Worm (Caenorhabditis elegans) whole organism, midembryonic: ENCODE measurements around the gene C29F7.3.
A peak's percentile ranks its signal among the peaks of the same experiment; 100 is the strongest.

ENCODE experiments used
- T22C8.4 ChIP-seq: fragments of 200-800 bp; sonication (Bioruptor generic); IDR thresholded peaks from 2 replicates; pipeline ENCODE4 v1.3.6; 2022; ENCODE audit warnings: missing genetic modification characterization, missing compliant biosample characterization
- cog-1 ChIP-seq: sonication (generic microtip); optimal IDR thresholded peaks from 2 replicates; lab custom pipeline; 2016; ENCODE audit warnings: missing genetic modification characterization, missing compliant biosample characterization
- flt-1 ChIP-seq: fragments of 200-800 bp; sonication (Bioruptor generic); IDR thresholded peaks from 2 replicates; pipeline ENCODE4 v1.3.6; 2022; ENCODE audit warnings: missing genetic modification characterization, missing compliant biosample characterization
- klf-2 ChIP-seq: fragments of 200-800 bp; sonication (Bioruptor generic); conservative IDR thresholded peaks from 2 replicates; pipeline ENCODE4 v1.3.6; 2022; ENCODE audit warnings: missing genetic modification reagents, missing genetic modification characterization, missing compliant biosample characterization
- med-1 ChIP-seq: sonication (generic microtip); optimal IDR thresholded peaks from 2 replicates; lab custom pipeline; 2017; ENCODE audit warnings: missing genetic modification characterization, mild to moderate bottlenecking, missing compliant biosample characterization, antibody characterized with exemption, missing genetic modification reagents; ENCODE audit not compliant: insufficient read depth
- ref-1 ChIP-seq: fragments of 200-800 bp; sonication (Bioruptor generic); conservative IDR thresholded peaks from 2 replicates; pipeline ENCODE4 v1.3.6; 2022; ENCODE audit warnings: missing genetic modification reagents, missing genetic modification characterization, missing compliant biosample characterization
- tab-1 ChIP-seq: fragments of 200-800 bp; sonication (Bioruptor generic); IDR thresholded peaks from 2 replicates; pipeline ENCODE4 v1.3.6; 2022; ENCODE audit warnings: missing genetic modification characterization, missing compliant biosample characterization
- ztf-23 ChIP-seq: fragments of 200-800 bp; sonication (Bioruptor generic); IDR thresholded peaks from 2 replicates; pipeline ENCODE4 v1.3.6; 2022; ENCODE audit warnings: missing genetic modification reagents, missing genetic modification characterization, missing compliant biosample characterization
- ztf-29 ChIP-seq: fragments of 200-800 bp; sonication (Bioruptor generic); IDR thresholded peaks from 2 replicates; pipeline ENCODE4 v1.3.6; 2022; ENCODE audit warnings: missing genetic modification reagents, missing genetic modification characterization, missing compliant biosample characterization

Gene C29F7.3

DNA sequence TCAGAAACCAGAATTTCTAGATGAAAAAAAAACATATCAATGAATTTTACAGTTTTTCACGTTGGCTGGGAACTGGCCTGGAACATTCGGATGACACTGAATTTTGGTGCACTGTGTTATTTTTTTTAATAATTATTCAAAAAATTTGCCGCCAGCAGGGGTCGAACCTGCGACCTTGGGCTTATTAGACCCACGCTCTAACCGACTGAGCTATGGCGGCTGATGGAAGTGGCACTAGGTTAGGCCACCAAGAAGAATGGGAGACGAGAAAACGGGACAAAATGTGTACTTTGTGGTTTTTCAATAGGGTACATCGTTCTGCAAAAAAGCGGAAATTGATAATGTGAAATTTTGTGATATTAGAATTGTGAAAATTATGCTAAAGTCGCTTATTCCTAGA, 4.8 kb downstream of the C29F7.3 start:
- no peak for TF ChIP-seq T22C8.4 (GFP tag; lab: Robert Waterston, UW)
- TF ChIP-seq ztf-29 = peak; percentile 84
- TF ChIP-seq cog-1 = peak; percentile 17
- peak; percentile 60 for TF ChIP-seq flt-1 (GFP tag; lab: Robert Waterston, UW)
- peak; percentile 86 for TF ChIP-seq tab-1
- peak; percentile 65; the same call in 1 of the 2 replicates for TF ChIP-seq ztf-23
- peak; percentile 77 for TF ChIP-seq klf-2 (GFP tag; lab: Robert Waterston, UW)
- TF ChIP-seq ref-1 (GFP tag; lab: Robert Waterston, UW) = no peak; the same call in 1 of the 2 replicates
- TF ChIP-seq med-1 (GFP tag; lab: Kevin White, UChicago) = no peak

- TF ChIP-seq med-1 (GFP tag; lab: Kevin White, UChicago) (no peak), flt-1 (GFP tag; lab: Robert Waterston, UW) (no peak), cog-1 (no peak), ztf-23 (no peak), klf-2 (GFP tag; lab: Robert Waterston, UW) (no peak), ztf-29 (no peak), T22C8.4 (GFP tag; lab: Robert Waterston, UW) (no peak), tab-1 (no peak), ref-1 (GFP tag; lab: Robert Waterston, UW) (no peak)
Measured at ce11 chrX:13412307-13412706, 7.4 kb downstream of the C29F7.3 start.

- TF ChIP-seq med-1 (GFP tag; lab: Kevin White, UChicago) = no peak
- TF ChIP-seq klf-2 (GFP tag; lab: Robert Waterston, UW) = no peak
- no peak for TF ChIP-seq ref-1 (GFP tag; lab: Robert Waterston, UW)
- no peak for TF ChIP-seq T22C8.4 (GFP tag; lab: Robert Waterston, UW)
- TF ChIP-seq flt-1 (GFP tag; lab: Robert Waterston, UW) = no peak
- no peak for TF ChIP-seq cog-1
- TF ChIP-seq tab-1 = no peak
- TF ChIP-seq ztf-23 = no peak
- no peak for TF ChIP-seq ztf-29
Measured at ce11 chrX:13411306-13411705, 8.4 kb downstream of the C29F7.3 start.

DNA sequence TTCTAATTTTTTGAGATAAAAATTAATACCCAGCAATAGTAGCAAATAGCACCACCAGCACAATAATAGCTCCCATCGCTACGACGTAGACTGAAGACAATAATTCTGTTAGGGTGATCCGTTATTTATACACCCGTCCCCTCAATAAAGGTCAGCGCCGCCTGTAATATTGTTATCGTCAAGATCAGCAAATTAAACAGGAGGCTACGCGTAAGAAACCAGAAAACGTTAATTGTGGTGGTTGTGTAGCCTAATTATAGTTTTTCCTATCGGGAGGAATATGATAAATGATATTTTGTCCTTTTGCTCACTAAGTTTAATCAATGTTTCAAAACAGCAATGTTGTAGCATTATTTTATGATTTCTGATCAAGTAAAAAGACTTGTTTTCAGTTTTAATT, 10.2 kb downstream of the C29F7.3 start, which contains the start of the genes cyp-13B1 and C29F7.1:
Gene cyp-13B1 (minus strand): TSS at position 101 of the 400 bp plus-strand sequence.
Gene C29F7.1 (plus strand): TSS at position 394 of the 400 bp plus-strand sequence.
- TF ChIP-seq med-1 (GFP tag; lab: Kevin White, UChicago) (no peak), flt-1 (GFP tag; lab: Robert Waterston, UW) (no peak), klf-2 (GFP tag; lab: Robert Waterston, UW) (no peak), cog-1 (no peak), T22C8.4 (GFP tag; lab: Robert Waterston, UW) (no peak), ztf-23 (no peak), ztf-29 (no peak), ref-1 (GFP tag; lab: Robert Waterston, UW) (no peak), tab-1 (no peak)

ce11 chrX:13401783-13402182, 18.0 kb downstream of the C29F7.3 start, which contains the start of gene F02C12.1:
Gene F02C12.1 (plus strand): TSS chrX:13402083.
- TF ChIP-seq cog-1 (no peak), T22C8.4 (GFP tag; lab: Robert Waterston, UW) (no peak), ztf-29 (no peak), med-1 (GFP tag; lab: Kevin White, UChicago) (no peak), ref-1 (GFP tag; lab: Robert Waterston, UW) (no peak)

ce11 chrX:13401311-13401710, 18.4 kb downstream of the C29F7.3 start:
- TF ChIP-seq ztf-23 = no peak
- no peak for TF ChIP-seq T22C8.4 (GFP tag; lab: Robert Waterston, UW)
- no peak for TF ChIP-seq med-1 (GFP tag; lab: Kevin White, UChicago)
- no peak for TF ChIP-seq ztf-29
- no peak for TF ChIP-seq cog-1
- TF ChIP-seq klf-2 (GFP tag; lab: Robert Waterston, UW) = no peak
- TF ChIP-seq ref-1 (GFP tag; lab: Robert Waterston, UW) = no peak
- TF ChIP-seq flt-1 (GFP tag; lab: Robert Waterston, UW) = no peak
- no peak for TF ChIP-seq tab-1

ce11 chrX:13399221-13399620, 20.5 kb downstream of the C29F7.3 start, which contains the start of gene F02C12.2:
Gene F02C12.2 (minus strand): TSS chrX:13399321.
- no peak for TF ChIP-seq cog-1
- no peak for TF ChIP-seq klf-2 (GFP tag; lab: Robert Waterston, UW)
- no peak for TF ChIP-seq flt-1 (GFP tag; lab: Robert Waterston, UW)
- no peak for TF ChIP-seq med-1 (GFP tag; lab: Kevin White, UChicago)
- TF ChIP-seq T22C8.4 (GFP tag; lab: Robert Waterston, UW) = no peak

DNA sequence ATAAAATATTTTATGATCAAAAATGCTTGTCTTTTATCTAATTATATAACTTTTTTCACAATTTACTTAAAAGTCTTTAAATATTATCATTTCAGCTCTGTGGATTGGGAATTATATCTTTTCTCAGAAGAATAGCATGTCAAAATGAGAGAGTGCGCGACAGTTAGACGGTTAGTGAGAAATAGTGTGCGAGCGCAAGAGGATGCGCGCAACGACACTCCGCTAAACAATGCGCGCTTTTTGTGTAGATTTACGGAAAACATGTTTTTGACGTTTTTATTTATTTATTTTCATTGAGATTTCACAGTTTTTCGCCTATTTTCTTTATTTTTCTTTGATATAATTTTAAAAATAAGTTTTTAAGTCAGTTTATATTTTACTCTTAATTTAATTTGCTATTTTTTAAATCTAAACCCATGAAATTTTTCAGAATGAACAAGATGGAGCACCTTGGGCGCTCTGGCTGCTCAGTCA, 23.1 kb downstream of the C29F7.3 start, which contains the start of gene F02C12.3:
Gene F02C12.3 (plus strand): TSS at position 424 of the 474 bp plus-strand sequence.
- TF ChIP-seq cog-1 (peak; percentile 44), klf-2 (GFP tag; lab: Robert Waterston, UW) (no peak)

- TF ChIP-seq klf-2 (GFP tag; lab: Robert Waterston, UW) (no peak), med-1 (GFP tag; lab: Kevin White, UChicago) (no peak), ztf-23 (no peak), cog-1 (no peak), ref-1 (GFP tag; lab: Robert Waterston, UW) (no peak), flt-1 (GFP tag; lab: Robert Waterston, UW) (no peak), T22C8.4 (GFP tag; lab: Robert Waterston, UW) (no peak), tab-1 (no peak), ztf-29 (no peak)
Measured at ce11 chrX:13394971-13395370, 24.8 kb downstream of the C29F7.3 start, which contains the start of gene irld-2. Gene irld-2 (minus strand): TSS chrX:13395071.

DNA sequence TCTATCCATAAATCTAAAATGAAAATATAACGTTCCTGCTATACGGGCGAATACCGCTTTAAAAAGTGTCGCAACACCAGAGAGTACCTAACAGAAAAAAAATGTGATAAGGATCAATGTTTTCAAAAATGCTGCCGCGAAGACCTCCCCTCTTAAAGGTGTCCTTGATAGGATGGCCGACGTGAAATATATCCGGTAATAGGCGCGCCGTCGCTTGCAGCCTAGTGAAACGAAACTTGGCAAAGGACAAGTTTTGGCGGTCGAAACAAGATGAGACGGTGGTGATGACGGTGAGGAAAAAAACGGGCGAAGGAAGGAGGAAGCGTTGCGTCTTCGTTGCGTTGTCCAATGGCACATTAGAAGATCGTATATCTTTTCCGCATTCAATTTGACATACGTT, 30.9 kb downstream of the C29F7.3 start:
- TF ChIP-seq cog-1 = no peak
- TF ChIP-seq tab-1 = no peak
- no peak for TF ChIP-seq med-1 (GFP tag; lab: Kevin White, UChicago)
